Worm (Caenorhabditis elegans) whole organism, L2 larva: ENCODE results near the gene Y59A8B.8.

Experiments
- C34F6.9 ChIP-seq: fragments of 150-350 bp; optimal IDR thresholded peaks from 2 replicates; lab custom pipeline; 2014; ENCODE audit warnings: missing biosample characterization, missing genetic modification characterization
- F13H6.1 ChIP-seq: sonication (generic microtip); optimal IDR thresholded peaks from 2 replicates; lab custom pipeline; 2016; ENCODE audit warnings: missing genetic modification characterization, missing compliant biosample characterization
- ZK546.5 ChIP-seq: sonication (generic microtip); optimal IDR thresholded peaks from 2 replicates; lab custom pipeline; 2017; ENCODE audit warnings: missing biosample characterization, missing genetic modification characterization
- alr-1 ChIP-seq: fragments of 150-350 bp; optimal IDR thresholded peaks from 2 replicates; lab custom pipeline; 2014; ENCODE audit warnings: missing biosample characterization, missing genetic modification characterization
- ama-1 ChIP-seq: fragments of 150-350 bp; optimal IDR thresholded peaks from 2 replicates; lab custom pipeline; 2018; ENCODE audit warnings: inconsistent platforms
- blmp-1 ChIP-seq: sonication (generic microtip); optimal IDR thresholded peaks from 2 replicates; lab custom pipeline; 2017; ENCODE audit warnings: missing genetic modification characterization, mild to moderate bottlenecking, missing compliant biosample characterization, antibody characterized with exemption, moderate library complexity; ENCODE audit not compliant: insufficient read depth
- ceh-82 ChIP-seq: fragments of 150-350 bp; optimal IDR thresholded peaks from 2 replicates; lab custom pipeline; 2014; ENCODE audit warnings: missing biosample characterization, missing genetic modification characterization
- egl-27 ChIP-seq: sonication (generic microtip); optimal IDR thresholded peaks from 3 replicates; lab custom pipeline; 2017; ENCODE audit warnings: missing biosample characterization, missing genetic modification reagents, missing genetic modification characterization
- elt-3 ChIP-seq: sonication (generic microtip); optimal IDR thresholded peaks from 2 replicates; lab custom pipeline; 2017; ENCODE audit warnings: missing biosample characterization, missing genetic modification characterization
- fos-1 ChIP-seq: fragments of 150-350 bp; optimal IDR thresholded peaks from 2 replicates; lab custom pipeline; 2014; ENCODE audit warnings: missing biosample characterization, missing genetic modification characterization
- gmeb-1 ChIP-seq: fragments of 150-350 bp; optimal IDR thresholded peaks from 2 replicates; lab custom pipeline; 2014; ENCODE audit warnings: missing biosample characterization, missing genetic modification characterization
- lin-13 ChIP-seq: fragments of 150-350 bp; optimal IDR thresholded peaks from 2 replicates; lab custom pipeline; 2014; ENCODE audit warnings: missing biosample characterization, missing genetic modification reagents, missing genetic modification characterization
- lin-39 ChIP-seq: fragments of 150-350 bp; optimal IDR thresholded peaks from 2 replicates; lab custom pipeline; 2014; ENCODE audit warnings: missing biosample characterization, missing genetic modification reagents, missing genetic modification characterization
- lsy-2 ChIP-seq, 2 experiments: fragments of 150-350 bp in 1 of 2; sonication (generic microtip) in 1 of 2; optimal IDR thresholded peaks; 2 replicates each; lab custom pipeline; 2014 to 2017; ENCODE audit warnings: missing biosample characterization in 2 of 2, missing genetic modification characterization in 2 of 2
- mab-5 ChIP-seq: fragments of 150-350 bp; optimal IDR thresholded peaks from 2 replicates; lab custom pipeline; 2014; ENCODE audit warnings: missing biosample characterization, missing genetic modification characterization
- mbf-1 ChIP-seq: sonication (generic microtip); optimal IDR thresholded peaks from 2 replicates; lab custom pipeline; 2017; ENCODE audit warnings: missing biosample characterization, missing genetic modification characterization
- mdl-1 ChIP-seq, 2 experiments: fragments of 150-350 bp in 1 of 2; sonication (generic microtip) in 1 of 2; optimal IDR thresholded peaks; 2 replicates each; lab custom pipeline; 2017; ENCODE audit warnings: missing biosample characterization in 2 of 2, missing genetic modification characterization in 2 of 2
- nhr-10 ChIP-seq: sonication (generic microtip); optimal IDR thresholded peaks from 2 replicates; lab custom pipeline; 2017; ENCODE audit warnings: missing biosample characterization, missing genetic modification characterization
- nhr-12 ChIP-seq: fragments of 150-350 bp; optimal IDR thresholded peaks from 2 replicates; lab custom pipeline; 2014; ENCODE audit warnings: missing biosample characterization, missing genetic modification characterization
- nhr-129 ChIP-seq: fragments of 150-350 bp; optimal IDR thresholded peaks from 2 replicates; lab custom pipeline; 2014; ENCODE audit warnings: missing biosample characterization, missing genetic modification characterization
- nhr-21 ChIP-seq: fragments of 150-350 bp; optimal IDR thresholded peaks from 2 replicates; lab custom pipeline; 2014; ENCODE audit warnings: missing biosample characterization, missing genetic modification characterization
- nhr-23 ChIP-seq: fragments of 150-350 bp; optimal IDR thresholded peaks from 2 replicates; lab custom pipeline; 2014; ENCODE audit warnings: missing biosample characterization, missing genetic modification reagents, missing genetic modification characterization
- nhr-237 ChIP-seq: fragments of 150-350 bp; optimal IDR thresholded peaks from 2 replicates; lab custom pipeline; 2014; ENCODE audit warnings: missing biosample characterization, missing genetic modification characterization
- peb-1 ChIP-seq: fragments of 150-350 bp; optimal IDR thresholded peaks from 2 replicates; lab custom pipeline; 2014; ENCODE audit warnings: missing biosample characterization, missing genetic modification characterization
- sem-4 ChIP-seq: fragments of 150-350 bp; optimal IDR thresholded peaks from 2 replicates; lab custom pipeline; 2014; ENCODE audit warnings: missing biosample characterization, missing genetic modification reagents, missing genetic modification characterization
- skn-1 ChIP-seq: sonication (generic microtip); optimal IDR thresholded peaks from 2 replicates; lab custom pipeline; 2017; ENCODE audit warnings: missing biosample characterization, missing genetic modification characterization
- snpc-4 ChIP-seq: fragments of 150-350 bp; optimal IDR thresholded peaks from 2 replicates; lab custom pipeline; 2014; ENCODE audit warnings: missing biosample characterization, missing genetic modification characterization
- unc-39 ChIP-seq: fragments of 150-350 bp; optimal IDR thresholded peaks from 2 replicates; lab custom pipeline; 2014; ENCODE audit warnings: missing biosample characterization, missing genetic modification characterization
- unc-55 ChIP-seq: fragments of 150-350 bp; sonication (generic microtip); optimal IDR thresholded peaks from 3 replicates; lab custom pipeline; 2014; ENCODE audit warnings: missing biosample characterization, missing genetic modification reagents, missing genetic modification characterization
- unc-62 ChIP-seq: fragments of 150-350 bp; optimal IDR thresholded peaks from 2 replicates; lab custom pipeline; 2014; ENCODE audit warnings: missing biosample characterization, missing genetic modification reagents, missing genetic modification characterization
- ztf-1 ChIP-seq: fragments of 200-800 bp; sonication (Bioruptor generic); conservative IDR thresholded peaks from 2 replicates; pipeline ENCODE4 v1.3.6; 2022; ENCODE audit warnings: missing genetic modification characterization, missing compliant biosample characterization
- ztf-11 ChIP-seq: sonication (generic microtip); optimal IDR thresholded peaks from 2 replicates; lab custom pipeline; 2017; ENCODE audit warnings: missing biosample characterization, missing genetic modification characterization

Gene Y59A8B.8

ce11 chrV:18066257-18066783 is at the start of gene Y59A8B.8:
Gene Y59A8B.8, minus strand, starts transcription at chrV:18066307.
- no peak for TF ChIP-seq mab-5 (tag; lab: Kevin White, UChicago)
- TF ChIP-seq skn-1 (tag; lab: Kevin White, UChicago): no peak
- TF ChIP-seq blmp-1 (tag; lab: Kevin White, UChicago): no peak
- no peak for TF ChIP-seq lin-13 (GFP tag; lab: Kevin White, UChicago)
- TF ChIP-seq unc-62 (GFP tag; lab: Kevin White, UChicago): no peak
- TF ChIP-seq F13H6.1 (tag; lab: Kevin White, UChicago): no peak
- TF ChIP-seq gmeb-1 (tag; lab: Kevin White, UChicago): no peak
- TF ChIP-seq, all 48 proteins: peak for 0

- peak; percentile 45 for TF ChIP-seq unc-55
These were observed 48.9 kb upstream of the Y59A8B.8 start for ce11 chrV:18115054-18115453.

DNA sequence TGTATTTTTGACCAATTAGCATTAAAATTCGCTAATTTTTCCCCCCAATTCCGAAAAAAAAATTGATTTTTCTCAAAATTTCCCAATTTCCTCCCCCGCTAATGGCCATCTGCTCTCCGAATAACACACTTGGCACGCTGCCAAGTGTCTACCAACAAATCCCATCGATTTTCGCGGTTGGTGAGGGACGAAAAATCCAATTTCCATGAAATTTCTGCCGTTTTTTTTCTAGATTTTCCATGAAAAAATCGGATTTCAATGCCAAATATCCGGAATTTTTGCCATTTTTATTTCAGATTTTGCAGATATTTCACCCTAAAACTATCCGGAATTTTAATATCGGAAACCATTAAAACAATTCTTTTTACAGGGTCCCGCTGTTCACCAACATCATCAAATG is 43.3 kb upstream of the Y59A8B.8 start:
- TF ChIP-seq peb-1 (tag; lab: Kevin White, UChicago) (no peak), nhr-23 (tag; lab: Kevin White, UChicago) (no peak), ztf-11 (tag; lab: Kevin White, UChicago) (no peak), lin-13 (GFP tag; lab: Kevin White, UChicago) (no peak), skn-1 (tag; lab: Kevin White, UChicago) (no peak), nhr-12 (tag; lab: Kevin White, UChicago) (no peak), elt-3 (tag; lab: Kevin White, UChicago) (no peak), mbf-1 (tag; lab: Kevin White, UChicago) (no peak), ceh-82 (tag; lab: Kevin White, UChicago) (no peak), nhr-10 (tag; lab: Kevin White, UChicago) (no peak), lin-39 (tag; lab: Kevin White, UChicago) (no peak), lsy-2 (tag; optimal IDR thresholded peaks at IDR 0.05; lab: Kevin White, UChicago) (no peak), nhr-21 (tag; lab: Kevin White, UChicago) (no peak), unc-39 (tag; lab: Kevin White, UChicago) (no peak)

DNA sequence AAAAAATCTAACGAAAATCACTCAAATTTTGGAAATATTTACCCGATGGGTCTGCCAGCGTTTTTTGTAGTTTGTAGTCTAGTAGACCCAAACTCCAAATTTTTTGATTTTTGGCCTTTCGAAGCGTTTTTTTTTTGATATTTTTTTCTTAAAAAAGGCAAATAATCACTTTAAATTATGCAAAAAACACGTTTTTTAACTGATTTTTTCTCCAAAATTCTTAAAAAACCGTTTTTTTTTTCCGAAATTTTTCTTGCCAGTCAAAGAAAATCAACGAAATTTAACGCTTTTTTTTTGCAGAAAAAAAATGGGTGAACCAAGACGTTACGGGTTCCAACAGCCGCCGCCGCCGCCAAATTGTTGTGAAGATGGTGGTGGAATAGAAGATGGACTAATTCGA is 41.9 kb upstream of the Y59A8B.8 start, which contains the start of gene Y37H2A.1:
Y37H2A.1 (plus strand) TSS at position 301 of the 400 bp plus-strand sequence.
- no peak for TF ChIP-seq snpc-4 (tag; lab: Kevin White, UChicago)
- TF ChIP-seq nhr-23 (tag; lab: Kevin White, UChicago): no peak
- no peak for TF ChIP-seq ama-1
- TF ChIP-seq unc-39 (tag; lab: Kevin White, UChicago): no peak
- TF ChIP-seq fos-1 (tag; lab: Kevin White, UChicago): no peak
- TF ChIP-seq ztf-1 (GFP tag; lab: Robert Waterston, UW): no peak
- no peak for TF ChIP-seq nhr-12 (tag; lab: Kevin White, UChicago)
- TF ChIP-seq ZK546.5 (tag; lab: Kevin White, UChicago): no peak
- no peak for TF ChIP-seq elt-3 (tag; lab: Kevin White, UChicago)
- TF ChIP-seq unc-62 (GFP tag; lab: Kevin White, UChicago): no peak
- no peak for TF ChIP-seq nhr-129 (tag; lab: Kevin White, UChicago)
- TF ChIP-seq, all 48 proteins: peak for 0

DNA sequence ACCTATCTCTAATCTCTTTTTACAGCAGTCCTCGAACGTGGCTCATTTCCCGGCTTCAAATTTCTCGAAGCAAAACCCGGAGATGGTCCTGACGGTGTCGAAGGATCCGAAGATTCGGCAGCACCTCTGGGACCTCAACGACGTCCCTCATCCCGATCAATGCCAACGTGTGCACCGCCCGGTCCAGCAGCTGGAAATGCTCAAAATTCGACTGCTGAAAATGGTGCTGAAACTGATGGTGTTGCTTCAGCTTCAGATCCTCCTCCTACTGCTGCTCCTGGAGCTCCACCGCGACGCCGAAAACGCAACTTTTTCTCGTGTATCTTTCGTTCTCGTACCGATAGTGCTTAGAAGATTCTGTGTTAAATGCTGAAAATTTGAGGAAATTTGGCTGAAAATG is 39.9 kb upstream of the Y59A8B.8 start:
- no peak for TF ChIP-seq sem-4
- TF ChIP-seq fos-1 (tag; lab: Kevin White, UChicago): no peak
- TF ChIP-seq mdl-1 (tag; optimal IDR thresholded peaks at IDR 0.05; lab: Kevin White, UChicago): no peak
- no peak for TF ChIP-seq ztf-1 (GFP tag; lab: Robert Waterston, UW)
- no peak for TF ChIP-seq nhr-237 (tag; lab: Kevin White, UChicago)

- TF ChIP-seq lin-39 (tag; lab: Kevin White, UChicago) (no peak), ztf-1 (GFP tag; lab: Robert Waterston, UW) (no peak), egl-27 (tag; lab: Kevin White, UChicago) (no peak), alr-1 (tag; lab: Kevin White, UChicago) (no peak), ceh-82 (tag; lab: Kevin White, UChicago) (no peak), lin-13 (GFP tag; lab: Kevin White, UChicago) (no peak), C34F6.9 (tag; lab: Kevin White, UChicago) (no peak), unc-55 (no peak), mdl-1 (tag; optimal IDR thresholded peaks at IDR 0.05; lab: Kevin White, UChicago) (no peak)
These were observed 32.3 kb upstream of the Y59A8B.8 start, which contains the start of gene par-4 for ce11 chrV:18098387-18098786. Gene par-4, plus strand, starts transcription at chrV:18098687.
